Worm (Caenorhabditis elegans): ENCODE results near the gene R07D5.2.

DNA sequence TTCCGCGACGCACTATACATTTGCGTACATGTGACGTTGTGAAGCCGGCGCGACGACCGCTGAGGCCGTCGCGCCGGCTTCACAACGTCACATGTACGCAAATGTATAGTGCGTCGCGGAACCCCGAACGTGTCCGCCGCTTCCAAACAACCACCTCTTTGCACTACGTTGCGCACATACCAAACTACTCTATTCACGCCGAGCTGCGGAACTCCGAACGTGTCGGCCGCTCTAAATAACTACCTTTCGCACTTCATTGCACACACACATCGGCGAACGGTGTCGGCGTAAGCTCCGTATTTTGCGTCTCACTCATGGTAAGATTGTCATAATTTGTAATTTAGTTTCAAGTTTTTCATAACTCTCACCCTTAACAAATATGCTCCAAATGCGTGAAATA is 4.2 kb downstream of the R07D5.2 start:
- TF ChIP-seq klf-2 (GFP tag; conservative IDR thresholded peaks at IDR 0.05), result no peak
- no peak for TF ChIP-seq flt-1 (GFP tag; IDR thresholded peaks at IDR 0.05)
- TF ChIP-seq ztf-23 (GFP tag; IDR thresholded peaks at IDR 0.05), result no peak
- no peak for TF ChIP-seq T22C8.4 (GFP tag; IDR thresholded peaks at IDR 0.05)
- no peak for TF ChIP-seq cog-1 (tag; optimal IDR thresholded peaks at IDR 0.05)
- TF ChIP-seq tab-1 (GFP tag; IDR thresholded peaks at IDR 0.05), result no peak
- TF ChIP-seq med-1 (GFP tag; optimal IDR thresholded peaks at IDR 0.05; ENCODE audit: insufficient read depth), result no peak
- no peak for TF ChIP-seq ztf-29 (GFP tag; IDR thresholded peaks at IDR 0.05)
